Fruit fly (Drosophila melanogaster) whole organism, embryonic: ENCODE measurements around the gene NELF-B.

Source experiments
- ATbp ChIP-seq: fragments of 200-800 bp; sonication (Bioruptor generic); optimal IDR thresholded peaks from 2 replicates; lab custom pipeline; 2017; ENCODE audit warnings: missing biosample characterization, mild to moderate bottlenecking, missing genetic modification characterization, missing genetic modification reagents
- Ada2b ChIP-seq: fragments of 200-800 bp; sonication (Bioruptor generic); IDR thresholded peaks from 2 replicates; pipeline ENCODE4 v1.3.6; 2022; ENCODE audit warnings: missing biosample characterization, missing genetic modification characterization
- Bdp1 ChIP-seq: fragments of 200-800 bp; sonication (Bioruptor generic); optimal IDR thresholded peaks from 3 replicates; lab custom pipeline; 2016; ENCODE audit warnings: missing biosample characterization, missing genetic modification characterization
- Bgb ChIP-seq: fragments of 200-800 bp; sonication (Bioruptor generic); IDR thresholded peaks from 2 replicates; pipeline ENCODE4 v1.3.6; 2022; ENCODE audit warnings: missing biosample characterization, missing genetic modification characterization; ENCODE audit not compliant: partially characterized antibody
- CG10147 ChIP-seq: fragments of 200-800 bp; sonication (Bioruptor generic); optimal IDR thresholded peaks from 2 replicates; lab custom pipeline; 2019; ENCODE audit warnings: missing biosample characterization, mild to moderate bottlenecking, missing genetic modification characterization, moderate library complexity
- CG10959 ChIP-seq: fragments of 200-800 bp; sonication (Bioruptor generic); IDR thresholded peaks from 2 replicates; pipeline ENCODE4 v1.3.6; 2022; ENCODE audit warnings: missing biosample characterization, missing genetic modification characterization
- CG11398 ChIP-seq: fragments of 200-800 bp; sonication (Bioruptor generic); optimal IDR thresholded peaks from 2 replicates; lab custom pipeline; 2016; ENCODE audit warnings: missing biosample characterization, missing genetic modification characterization
- CG12071 ChIP-seq: fragments of 200-800 bp; sonication (Bioruptor generic); optimal IDR thresholded peaks from 3 replicates; lab custom pipeline; 2018; ENCODE audit warnings: missing biosample characterization, mild to moderate bottlenecking, missing genetic modification characterization
- CG13123 ChIP-seq: fragments of 200-800 bp; sonication (Bioruptor generic); optimal IDR thresholded peaks from 2 replicates; lab custom pipeline; 2016; ENCODE audit warnings: missing biosample characterization, missing genetic modification characterization
- CG15269 ChIP-seq: fragments of 200-800 bp; sonication (Bioruptor generic); optimal IDR thresholded peaks from 2 replicates; lab custom pipeline; 2018; ENCODE audit warnings: missing biosample characterization, mild to moderate bottlenecking, missing genetic modification characterization, moderate library complexity
- CG2120 ChIP-seq: fragments of 200-800 bp; sonication (Bioruptor generic); optimal IDR thresholded peaks from 3 replicates; lab custom pipeline; 2016; ENCODE audit warnings: missing biosample characterization, missing genetic modification characterization
- CG33213 ChIP-seq: fragments of 200-800 bp; sonication (Bioruptor generic); optimal IDR thresholded peaks from 3 replicates; lab custom pipeline; 2016; ENCODE audit warnings: missing biosample characterization, missing genetic modification characterization
- CG3838 ChIP-seq: fragments of 200-800 bp; sonication (Bioruptor generic); optimal IDR thresholded peaks from 3 replicates; lab custom pipeline; 2016; ENCODE audit warnings: missing biosample characterization, missing genetic modification characterization
- CG3995 ChIP-seq: fragments of 200-800 bp; sonication (Bioruptor generic); optimal IDR thresholded peaks from 3 replicates; lab custom pipeline; 2016; ENCODE audit warnings: missing biosample characterization, missing genetic modification characterization
- CG6791 ChIP-seq: fragments of 200-800 bp; sonication (Bioruptor generic); IDR thresholded peaks from 3 replicates; pipeline ENCODE4 v1.3.6; 2022; ENCODE audit warnings: missing biosample characterization, missing genetic modification characterization; ENCODE audit not compliant: partially characterized antibody
- CG7556 ChIP-seq: fragments of 200-800 bp; sonication (Bioruptor generic); optimal IDR thresholded peaks from 2 replicates; lab custom pipeline; 2017; ENCODE audit warnings: missing biosample characterization, mild to moderate bottlenecking, missing genetic modification characterization
- CG8281 ChIP-seq: fragments of 200-800 bp; sonication (Bioruptor generic); optimal IDR thresholded peaks from 2 replicates; lab custom pipeline; 2018; ENCODE audit warnings: missing biosample characterization, mild to moderate bottlenecking, missing genetic modification characterization, moderate library complexity
- CHES-1-like ChIP-seq: fragments of 200-800 bp; sonication (Bioruptor generic); optimal IDR thresholded peaks from 2 replicates; lab custom pipeline; 2016; ENCODE audit warnings: missing biosample characterization, missing genetic modification characterization
- Camta ChIP-seq: fragments of 200-800 bp; sonication (Bioruptor generic); optimal IDR thresholded peaks from 2 replicates; lab custom pipeline; 2016; ENCODE audit warnings: missing biosample characterization, missing genetic modification characterization
- D ChIP-seq, 2 experiments: fragments of 200-800 bp in 1 of 2; fragments of >200 bp in 1 of 2; sonication (Bioruptor generic) in 1 of 2; optimal IDR thresholded peaks; 2 replicates in 1 of 2; 3 replicates in 1 of 2; lab custom pipeline; 2017; ENCODE audit warnings: mild to moderate bottlenecking in 1 of 2, missing biosample characterization in 1 of 2, missing genetic modification characterization in 1 of 2, missing genetic modification reagents in 1 of 2
- Dad ChIP-seq: fragments of 200-800 bp; sonication (Bioruptor generic); optimal IDR thresholded peaks from 3 replicates; lab custom pipeline; 2016; ENCODE audit warnings: missing biosample characterization, missing genetic modification characterization
- Dll ChIP-seq: fragments of 200-800 bp; sonication (Bioruptor generic); IDR thresholded peaks from 4 replicates; pipeline ENCODE4 v1.3.6; 2022; ENCODE audit warnings: missing biosample characterization, missing genetic modification characterization; ENCODE audit not compliant: partially characterized antibody
- Dref ChIP-seq: fragments of 200-800 bp; sonication (Bioruptor generic); IDR thresholded peaks from 2 replicates; pipeline ENCODE4 v1.3.6; 2022; ENCODE audit warnings: missing biosample characterization, missing genetic modification characterization
- Drgx ChIP-seq: fragments of 200-800 bp; sonication (Bioruptor generic); IDR thresholded peaks from 2 replicates; pipeline ENCODE4 v1.3.6; 2022; ENCODE audit warnings: missing biosample characterization, missing genetic modification characterization
- E2f2 ChIP-seq: fragments of 200-800 bp; sonication (Bioruptor generic); IDR thresholded peaks from 2 replicates; pipeline ENCODE4 v1.3.6; 2022; ENCODE audit warnings: missing biosample characterization, missing genetic modification characterization
- Elba2 ChIP-seq: fragments of 200-800 bp; sonication (Bioruptor generic); optimal IDR thresholded peaks from 3 replicates; lab custom pipeline; 2016; ENCODE audit warnings: missing biosample characterization, missing genetic modification characterization
- Kr ChIP-seq: fragments of 200-800 bp; sonication (Bioruptor generic); optimal IDR thresholded peaks from 2 replicates; lab custom pipeline; 2017; ENCODE audit warnings: missing biosample characterization, mild to moderate bottlenecking, missing genetic modification characterization
- Meics ChIP-seq: fragments of 200-800 bp; sonication (Bioruptor generic); optimal IDR thresholded peaks from 2 replicates; lab custom pipeline; 2017; ENCODE audit warnings: missing biosample characterization, mild to moderate bottlenecking, missing genetic modification characterization
- Myb ChIP-seq: fragments of 200-800 bp; sonication (Bioruptor generic); optimal IDR thresholded peaks from 2 replicates; lab custom pipeline; 2016; ENCODE audit warnings: missing biosample characterization, missing genetic modification characterization
- Rx ChIP-seq: fragments of 200-800 bp; sonication (Bioruptor generic); IDR thresholded peaks from 2 replicates; pipeline ENCODE4 v1.3.6; 2022; ENCODE audit warnings: missing biosample characterization, missing genetic modification characterization
- Six4 ChIP-seq: fragments of 200-800 bp; sonication (Bioruptor generic); optimal IDR thresholded peaks from 2 replicates; lab custom pipeline; 2016; ENCODE audit warnings: missing biosample characterization, missing genetic modification characterization
- Stat92E ChIP-seq, 3 experiments: fragments of >200 bp in 2 of 3; fragments of 200-800 bp in 1 of 3; sonication (Bioruptor generic) in 1 of 3; optimal IDR thresholded peaks; 2 replicates each; lab custom pipeline; 2017 to 2019; ENCODE audit warnings: missing biosample characterization in 3 of 3, missing genetic modification characterization in 3 of 3, mild to moderate bottlenecking in 1 of 3, moderate library complexity in 1 of 3
- cad ChIP-seq: fragments of >200 bp; optimal IDR thresholded peaks from 2 replicates; lab custom pipeline; 2017; ENCODE audit warnings: missing biosample characterization, missing genetic modification characterization
- dmrt11E ChIP-seq: fragments of 200-800 bp; sonication (Bioruptor generic); optimal IDR thresholded peaks from 3 replicates; lab custom pipeline; 2018; ENCODE audit warnings: missing biosample characterization, mild to moderate bottlenecking, missing genetic modification characterization, moderate library complexity
- dmrt99B ChIP-seq: fragments of 200-800 bp; sonication (Bioruptor generic); optimal IDR thresholded peaks from 2 replicates; lab custom pipeline; 2018; ENCODE audit warnings: missing biosample characterization, mild to moderate bottlenecking, missing genetic modification characterization, moderate library complexity
- dysf ChIP-seq: fragments of 200-800 bp; sonication (Bioruptor generic); IDR thresholded peaks from 3 replicates; pipeline ENCODE4 v1.3.6; 2022; ENCODE audit warnings: missing biosample characterization, missing genetic modification characterization
- eve ChIP-seq, 2 experiments: fragments of >200 bp; optimal IDR thresholded peaks; 2 replicates each; lab custom pipeline; 2017; ENCODE audit warnings: missing biosample characterization in 2 of 2, missing genetic modification characterization in 2 of 2
- fru ChIP-seq: fragments of >200 bp; optimal IDR thresholded peaks from 2 replicates; lab custom pipeline; 2017
- hb ChIP-seq: fragments of 200-800 bp; sonication (Bioruptor generic); IDR thresholded peaks from 3 replicates; pipeline ENCODE4 v1.3.6; 2022; ENCODE audit warnings: missing biosample characterization, missing genetic modification characterization; ENCODE audit not compliant: partially characterized antibody
- inv ChIP-seq: fragments of 200-800 bp; sonication (Bioruptor generic); IDR thresholded peaks from 2 replicates; pipeline ENCODE4 v1.3.6; 2022; ENCODE audit warnings: missing biosample characterization, missing genetic modification characterization; ENCODE audit not compliant: partially characterized antibody
- knrl ChIP-seq: fragments of 200-800 bp; sonication (Bioruptor generic); IDR thresholded peaks from 3 replicates; pipeline ENCODE4 v1.3.6; 2022; ENCODE audit warnings: missing biosample characterization, missing genetic modification characterization; ENCODE audit not compliant: partially characterized antibody
- luna ChIP-seq: fragments of 200-800 bp; sonication (Bioruptor generic); optimal IDR thresholded peaks from 2 replicates; lab custom pipeline; 2016; ENCODE audit warnings: missing biosample characterization, missing genetic modification characterization
- pfk ChIP-seq: fragments of 200-800 bp; sonication (Bioruptor generic); optimal IDR thresholded peaks from 2 replicates; lab custom pipeline; 2018; ENCODE audit warnings: missing biosample characterization, mild to moderate bottlenecking, missing genetic modification characterization, moderate library complexity
- slou ChIP-seq: fragments of 200-800 bp; sonication (Bioruptor generic); optimal IDR thresholded peaks from 3 replicates; lab custom pipeline; 2016; ENCODE audit warnings: missing biosample characterization, missing genetic modification characterization
- slp2 ChIP-seq: fragments of 200-800 bp; sonication (Bioruptor generic); optimal IDR thresholded peaks from 2 replicates; lab custom pipeline; 2016; ENCODE audit warnings: missing biosample characterization, missing genetic modification characterization
- tio ChIP-seq: fragments of 200-800 bp; sonication (Bioruptor generic); optimal IDR thresholded peaks from 2 replicates; lab custom pipeline; 2017; ENCODE audit warnings: missing biosample characterization, missing genetic modification characterization, inconsistent platforms
- tx ChIP-seq: fragments of 200-800 bp; sonication (Bioruptor generic); optimal IDR thresholded peaks from 2 replicates; lab custom pipeline; 2016; ENCODE audit warnings: missing biosample characterization, missing genetic modification characterization
- wdn ChIP-seq: fragments of 200-800 bp; sonication (Bioruptor generic); IDR thresholded peaks from 2 replicates; pipeline ENCODE4 v1.3.6; 2022; ENCODE audit warnings: missing biosample characterization, missing genetic modification characterization

Gene NELF-B

DNA sequence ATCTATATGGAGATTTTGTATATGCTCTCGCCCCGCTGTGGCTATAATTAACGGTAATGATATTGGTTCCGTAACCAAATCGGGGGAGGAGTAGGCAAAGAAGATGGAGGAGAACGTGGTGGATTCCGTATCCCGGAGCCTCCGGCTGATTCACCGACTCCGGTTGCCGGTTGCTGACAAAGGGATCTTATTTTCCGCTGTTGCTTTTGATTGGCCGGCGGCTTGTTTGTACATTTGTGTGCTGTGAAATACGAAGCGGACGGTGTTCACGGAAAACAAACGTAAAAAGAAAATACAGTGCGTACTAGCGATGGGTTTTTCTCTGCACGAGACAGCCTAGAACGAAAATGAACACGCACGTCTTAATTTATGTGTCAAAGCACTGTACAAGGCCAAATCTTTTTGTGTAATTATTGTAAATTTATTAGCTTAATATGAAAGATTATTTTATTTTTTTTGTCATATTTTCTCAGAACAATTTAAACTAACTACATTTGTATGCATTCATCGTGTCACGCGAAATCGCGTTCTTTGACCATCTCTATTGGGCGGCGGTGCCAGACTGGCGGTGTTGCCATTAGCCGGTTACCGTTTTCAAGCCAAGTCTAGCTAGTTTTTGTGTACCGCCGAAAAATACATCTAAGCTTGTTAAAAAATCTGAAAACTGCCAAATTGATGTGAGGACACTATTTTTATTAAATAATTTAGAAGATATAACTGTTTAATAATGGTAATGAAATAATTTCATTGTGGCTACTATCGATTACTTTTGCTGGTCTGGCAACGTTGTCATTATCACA lies 6.2 kb upstream of the NELF-B start, which contains the start of the genes Pdp and Rab39 (continued):
- TF ChIP-seq Stat92E (GFP tag; optimal IDR thresholded peaks at IDR 0.05; lab: Kevin White, UChicago), result no peak
- no peak for TF ChIP-seq D (optimal IDR thresholded peaks at IDR 0.05; lab: Kevin White, UChicago)
- TF ChIP-seq D (GFP tag; optimal IDR thresholded peaks at IDR 0.05; lab: Kevin White, UChicago), result peak; percentile 20
- TF ChIP-seq hb (GFP tag; lab: Robert Waterston, UW), result peak; percentile 90
- TF ChIP-seq CG2120, result peak; percentile 87
- peak; percentile 71 for TF ChIP-seq dmrt11E (tag; lab: Kevin White, UChicago)
- no peak for TF ChIP-seq fru
- no peak for TF ChIP-seq Kr
- TF ChIP-seq cad (GFP tag; lab: Kevin White, UChicago), result no peak
- peak; percentile 76 for TF ChIP-seq Ada2b (GFP tag; lab: Robert Waterston, UW)
- no peak for TF ChIP-seq pfk
- TF ChIP-seq knrl (GFP tag; lab: Robert Waterston, UW), result peak; percentile 94
- peak; percentile 78 for TF ChIP-seq CG10147 (GFP tag; lab: Kevin White, UChicago)
- no peak for TF ChIP-seq CG11398 (GFP tag; lab: Kevin White, UChicago)
- peak; percentile 43 for TF ChIP-seq Myb (GFP tag; lab: Kevin White, UChicago)
- TF ChIP-seq Six4 (GFP tag; lab: Kevin White, UChicago), result peak; percentile 39
- TF ChIP-seq eve (GFP tag; optimal IDR thresholded peaks at IDR 0.05; lab: Kevin White, UChicago), result no peak
- peak; percentile 36 for TF ChIP-seq CG8281 (tag; lab: Kevin White, UChicago)
- TF ChIP-seq tio (GFP tag; lab: Kevin White, UChicago), result no peak
- TF ChIP-seq wdn (GFP tag; lab: Robert Waterston, UW), result peak; percentile 49; the same call in 1 of the 2 replicates
- TF ChIP-seq CG7556 (GFP tag; lab: Kevin White, UChicago), result peak; percentile 67
- no peak for TF ChIP-seq CG12071 (GFP tag; lab: Kevin White, UChicago)
- TF ChIP-seq Dll, result peak; percentile 98
- peak; percentile 42 for TF ChIP-seq CHES-1-like (GFP tag; lab: Kevin White, UChicago)
- peak; percentile 35 for TF ChIP-seq tx (GFP tag; lab: Kevin White, UChicago)
- TF ChIP-seq CG15269 (tag; lab: Kevin White, UChicago), result peak; percentile 77
- TF ChIP-seq slou (GFP tag; lab: Kevin White, UChicago), result peak; percentile 51
- TF ChIP-seq dysf, result peak; percentile 83
- TF ChIP-seq Rx (GFP tag; lab: Robert Waterston, UW), result 0 out of 2 replicates have a peak, but pooled peaks have one; percentile 20
- peak; percentile 13 for TF ChIP-seq Elba2 (GFP tag; lab: Kevin White, UChicago)
- peak; percentile 79 for TF ChIP-seq Drgx (GFP tag; lab: Robert Waterston, UW)
- peak; percentile 17 for TF ChIP-seq CG3838 (GFP tag; lab: Kevin White, UChicago)
- TF ChIP-seq CG6791, result peak; percentile 85; the same call in 1 of the 3 replicates
- TF ChIP-seq CG10959 (GFP tag; lab: Robert Waterston, UW), result peak; percentile 51
- peak; percentile 20 for TF ChIP-seq slp2
- peak; percentile 57 for TF ChIP-seq CG33213 (GFP tag; lab: Kevin White, UChicago)
- peak; percentile 61 for TF ChIP-seq E2f2 (GFP tag; lab: Robert Waterston, UW)
- peak; percentile 74 for TF ChIP-seq Meics (GFP tag; lab: Kevin White, UChicago)
- TF ChIP-seq ATbp (GFP tag; lab: Kevin White, UChicago), result no peak
- no peak for TF ChIP-seq luna (GFP tag; lab: Kevin White, UChicago)
- no peak; the same call in none of the 2 replicates for TF ChIP-seq Dref (GFP tag; lab: Robert Waterston, UW)
- peak; percentile 59 for TF ChIP-seq Bdp1
- peak; percentile 55 for TF ChIP-seq Camta (GFP tag; lab: Kevin White, UChicago)
- TF ChIP-seq Bgb, result peak; percentile 89
- TF ChIP-seq CG13123 (GFP tag; lab: Kevin White, UChicago), result peak; percentile 42
- TF ChIP-seq dmrt99B (tag; lab: Kevin White, UChicago), result no peak
- peak; percentile 31 for TF ChIP-seq Dad
- peak; percentile 55 for TF ChIP-seq CG3995 (GFP tag; lab: Kevin White, UChicago)
- peak; percentile 94 for TF ChIP-seq inv (GFP tag; lab: Robert Waterston, UW)
